Fruit fly (Drosophila melanogaster) whole organism, embryonic: ENCODE measurements around the gene ND-39.

ENCODE experiments used
- Adf1 ChIP-seq: fragments of 200-800 bp; sonication (Bioruptor generic); IDR thresholded peaks from 2 replicates; pipeline ENCODE4 v1.3.6; 2022; ENCODE audit warnings: missing biosample characterization, missing genetic modification characterization
- Asciz ChIP-seq: fragments of 200-800 bp; sonication (Bioruptor generic); optimal IDR thresholded peaks from 2 replicates; lab custom pipeline; 2017; ENCODE audit warnings: missing biosample characterization, mild to moderate bottlenecking, missing genetic modification characterization, missing genetic modification reagents
- Atf-2 ChIP-seq: fragments of 200-800 bp; sonication (Bioruptor generic); optimal IDR thresholded peaks from 2 replicates; lab custom pipeline; 2016; ENCODE audit warnings: missing biosample characterization, missing genetic modification characterization
- Atf3 ChIP-seq: fragments of 200-800 bp; sonication (Bioruptor generic); optimal IDR thresholded peaks from 3 replicates; lab custom pipeline; 2016; ENCODE audit warnings: missing biosample characterization, missing genetic modification characterization
- CG10543 ChIP-seq: fragments of 200-800 bp; sonication (Bioruptor generic); optimal IDR thresholded peaks from 3 replicates; lab custom pipeline; 2017; ENCODE audit warnings: missing biosample characterization, mild to moderate bottlenecking, missing genetic modification characterization, moderate library complexity
- CG11560 ChIP-seq: fragments of 200-800 bp; sonication (Bioruptor generic); IDR thresholded peaks from 3 replicates; pipeline ENCODE4 v1.3.6; 2022; ENCODE audit warnings: missing biosample characterization, missing genetic modification characterization
- CG14441 ChIP-seq: fragments of 200-800 bp; sonication (Bioruptor generic); IDR thresholded peaks from 2 replicates; pipeline ENCODE4 v1.3.6; 2022; ENCODE audit warnings: missing biosample characterization, missing genetic modification characterization
- CG1602 ChIP-seq: fragments of 200-800 bp; sonication (Bioruptor generic); optimal IDR thresholded peaks from 3 replicates; lab custom pipeline; 2016; ENCODE audit warnings: missing biosample characterization, missing genetic modification characterization
- CG16815 ChIP-seq: fragments of 200-800 bp; sonication (Bioruptor generic); optimal IDR thresholded peaks from 3 replicates; lab custom pipeline; 2017; ENCODE audit warnings: missing biosample characterization, mild to moderate bottlenecking, missing genetic modification characterization
- CG2120 ChIP-seq: fragments of 200-800 bp; sonication (Bioruptor generic); optimal IDR thresholded peaks from 3 replicates; lab custom pipeline; 2016; ENCODE audit warnings: missing biosample characterization, missing genetic modification characterization
- CG2202 ChIP-seq: fragments of 200-800 bp; sonication (Bioruptor generic); optimal IDR thresholded peaks from 2 replicates; lab custom pipeline; 2018; ENCODE audit warnings: missing biosample characterization, mild to moderate bottlenecking, missing genetic modification characterization
- CG3065 ChIP-seq: fragments of 200-800 bp; sonication (Bioruptor generic); optimal IDR thresholded peaks from 2 replicates; lab custom pipeline; 2016; ENCODE audit warnings: missing biosample characterization, missing genetic modification characterization
- CG3163 ChIP-seq: fragments of 200-800 bp; sonication (Bioruptor generic); optimal IDR thresholded peaks from 3 replicates; lab custom pipeline; 2016; ENCODE audit warnings: missing biosample characterization, missing genetic modification characterization
- CG3838 ChIP-seq: fragments of 200-800 bp; sonication (Bioruptor generic); optimal IDR thresholded peaks from 3 replicates; lab custom pipeline; 2016; ENCODE audit warnings: missing biosample characterization, missing genetic modification characterization
- CG42726 ChIP-seq: fragments of 200-800 bp; sonication (Bioruptor generic); IDR thresholded peaks from 2 replicates; pipeline ENCODE4 v1.3.6; 2022; ENCODE audit warnings: missing biosample characterization, missing genetic modification characterization; ENCODE audit not compliant: partially characterized antibody
- CG6683 ChIP-seq: fragments of 200-800 bp; sonication (Bioruptor generic); optimal IDR thresholded peaks from 2 replicates; lab custom pipeline; 2017; ENCODE audit warnings: missing biosample characterization, mild to moderate bottlenecking, missing genetic modification characterization, missing genetic modification reagents
- CG8281 ChIP-seq: fragments of 200-800 bp; sonication (Bioruptor generic); optimal IDR thresholded peaks from 2 replicates; lab custom pipeline; 2018; ENCODE audit warnings: missing biosample characterization, mild to moderate bottlenecking, missing genetic modification characterization, moderate library complexity
- CG8388 ChIP-seq: fragments of 200-800 bp; sonication (Bioruptor generic); optimal IDR thresholded peaks from 2 replicates; lab custom pipeline; 2019; ENCODE audit warnings: missing biosample characterization, mild to moderate bottlenecking, missing genetic modification characterization, moderate library complexity
- CG9817 ChIP-seq: fragments of 200-800 bp; sonication (Bioruptor generic); optimal IDR thresholded peaks from 2 replicates; lab custom pipeline; 2018; ENCODE audit warnings: missing biosample characterization, mild to moderate bottlenecking, missing genetic modification characterization, moderate library complexity
- Dfd ChIP-seq, 2 experiments: fragments of >200 bp; optimal IDR thresholded peaks; 2 replicates each; lab custom pipeline; 2017; ENCODE audit warnings: missing biosample characterization in 2 of 2, missing genetic modification characterization in 2 of 2
- Doc2 ChIP-seq: fragments of 200-800 bp; sonication (Bioruptor generic); IDR thresholded peaks from 2 replicates; pipeline ENCODE4 v1.3.6; 2022; ENCODE audit warnings: missing biosample characterization, missing genetic modification characterization
- Hr78 ChIP-seq, 2 experiments: fragments of 200-800 bp in 1 of 2; fragments of >200 bp in 1 of 2; sonication (Bioruptor generic) in 1 of 2; optimal IDR thresholded peaks; 2 replicates each; lab custom pipeline; 2017 to 2019; ENCODE audit warnings: missing biosample characterization in 2 of 2, missing genetic modification characterization in 2 of 2, mild to moderate bottlenecking in 1 of 2, moderate library complexity in 1 of 2
- Max ChIP-seq: fragments of 200-800 bp; sonication (Bioruptor generic); optimal IDR thresholded peaks from 2 replicates; lab custom pipeline; 2016; ENCODE audit warnings: missing biosample characterization, mild to moderate bottlenecking, missing genetic modification characterization
- Nf-YB ChIP-seq: fragments of 200-800 bp; sonication (Bioruptor generic); optimal IDR thresholded peaks from 3 replicates; lab custom pipeline; 2019; ENCODE audit warnings: missing biosample characterization, mild to moderate bottlenecking, missing genetic modification characterization, moderate library complexity
- Nf-YC ChIP-seq: fragments of 200-800 bp; optimal IDR thresholded peaks from 3 replicates; lab custom pipeline; 2019; ENCODE audit warnings: missing biosample characterization, mild to moderate bottlenecking, missing genetic modification characterization, moderate library complexity
- Opbp ChIP-seq: fragments of 200-800 bp; sonication (Bioruptor generic); IDR thresholded peaks from 3 replicates; pipeline ENCODE4 v1.3.6; 2022; ENCODE audit warnings: missing biosample characterization, missing genetic modification characterization; ENCODE audit not compliant: partially characterized antibody
- Scr ChIP-seq: fragments of 200-800 bp; sonication (Bioruptor generic); IDR thresholded peaks from 2 replicates; pipeline ENCODE4 v1.3.6; 2022; ENCODE audit warnings: missing biosample characterization, missing genetic modification characterization; ENCODE audit not compliant: partially characterized antibody
- Ssrp ChIP-seq: fragments of 200-800 bp; sonication (Bioruptor generic); optimal IDR thresholded peaks from 2 replicates; lab custom pipeline; 2018; ENCODE audit warnings: missing biosample characterization, mild to moderate bottlenecking, missing genetic modification characterization, moderate library complexity
- ase ChIP-seq: fragments of 200-800 bp; sonication (Bioruptor generic); IDR thresholded peaks from 3 replicates; pipeline ENCODE4 v1.3.6; 2022; ENCODE audit warnings: missing biosample characterization, missing genetic modification characterization
- ato ChIP-seq: fragments of 200-800 bp; sonication (Bioruptor generic); IDR thresholded peaks from 2 replicates; pipeline ENCODE4 v1.3.6; 2022; ENCODE audit warnings: missing biosample characterization, missing genetic modification characterization; ENCODE audit not compliant: partially characterized antibody
- cad ChIP-seq: fragments of >200 bp; optimal IDR thresholded peaks from 2 replicates; lab custom pipeline; 2017; ENCODE audit warnings: missing biosample characterization, missing genetic modification characterization
- cato ChIP-seq: fragments of 200-800 bp; sonication (Bioruptor generic); optimal IDR thresholded peaks from 2 replicates; lab custom pipeline; 2016; ENCODE audit warnings: missing biosample characterization, missing genetic modification characterization, borderline replicate concordance
- cg ChIP-seq: fragments of 200-800 bp; sonication (Bioruptor generic); optimal IDR thresholded peaks from 3 replicates; lab custom pipeline; 2019; ENCODE audit warnings: missing biosample characterization, mild to moderate bottlenecking, missing genetic modification characterization, moderate library complexity
- crp ChIP-seq, 2 experiments: fragments of 200-800 bp; sonication (Bioruptor generic); optimal IDR thresholded peaks; 2 replicates in 1 of 2; 3 replicates in 1 of 2; lab custom pipeline; 2017; ENCODE audit warnings: missing biosample characterization in 2 of 2, missing genetic modification characterization in 2 of 2, mild to moderate bottlenecking in 1 of 2, moderate library complexity in 1 of 2
- eve ChIP-seq, 2 experiments: fragments of >200 bp; optimal IDR thresholded peaks; 2 replicates each; lab custom pipeline; 2017; ENCODE audit warnings: missing biosample characterization in 2 of 2, missing genetic modification characterization in 2 of 2
- ewg ChIP-seq: fragments of 200-800 bp; sonication (Bioruptor generic); optimal IDR thresholded peaks from 3 replicates; lab custom pipeline; 2017; ENCODE audit warnings: mild to moderate bottlenecking, missing biosample characterization, missing genetic modification reagents, missing genetic modification characterization
- exex ChIP-seq: fragments of 200-800 bp; sonication (Bioruptor generic); optimal IDR thresholded peaks from 4 replicates; lab custom pipeline; 2018; ENCODE audit warnings: missing biosample characterization, mild to moderate bottlenecking, missing genetic modification characterization, moderate library complexity
- gcm ChIP-seq: fragments of 200-800 bp; sonication (Bioruptor generic); optimal IDR thresholded peaks from 2 replicates; lab custom pipeline; 2019; ENCODE audit warnings: missing biosample characterization, mild to moderate bottlenecking, missing genetic modification characterization, moderate library complexity
- ham ChIP-seq: fragments of 200-800 bp; sonication (Bioruptor generic); IDR thresholded peaks from 2 replicates; pipeline ENCODE4 v1.3.6; 2022; ENCODE audit warnings: missing biosample characterization, missing genetic modification characterization
- nau ChIP-seq: fragments of 200-800 bp; sonication (Bioruptor generic); optimal IDR thresholded peaks from 3 replicates; lab custom pipeline; 2017; ENCODE audit warnings: missing biosample characterization, mild to moderate bottlenecking, missing genetic modification characterization, missing genetic modification reagents
- nerfin-2 ChIP-seq: fragments of 200-800 bp; sonication (Bioruptor generic); IDR thresholded peaks from 2 replicates; pipeline ENCODE4 v1.3.6; 2022; ENCODE audit warnings: missing biosample characterization, missing genetic modification characterization; ENCODE audit not compliant: partially characterized antibody
- repo ChIP-seq: fragments of 200-800 bp; sonication (Bioruptor generic); optimal IDR thresholded peaks from 2 replicates; lab custom pipeline; 2016; ENCODE audit warnings: missing biosample characterization, missing genetic modification characterization
- shn ChIP-seq: fragments of 200-800 bp; sonication (Bioruptor generic); optimal IDR thresholded peaks from 3 replicates; lab custom pipeline; 2016; ENCODE audit warnings: missing biosample characterization, missing genetic modification characterization
- stc ChIP-seq: fragments of 200-800 bp; sonication (Bioruptor generic); IDR thresholded peaks from 2 replicates; pipeline ENCODE4 v1.3.6; 2022; ENCODE audit warnings: missing biosample characterization, missing genetic modification characterization
- usp ChIP-seq: fragments of >200 bp; optimal IDR thresholded peaks from 2 replicates; lab custom pipeline; 2017; ENCODE audit warnings: missing biosample characterization, missing genetic modification characterization
- z ChIP-seq: fragments of 200-800 bp; sonication (Bioruptor generic); IDR thresholded peaks from 3 replicates; pipeline ENCODE4 v1.3.6; 2022; ENCODE audit warnings: missing biosample characterization, missing genetic modification characterization
- zen2 ChIP-seq: fragments of 200-800 bp; sonication (Bioruptor generic); IDR thresholded peaks from 3 replicates; pipeline ENCODE4 v1.3.6; 2022; ENCODE audit warnings: missing biosample characterization, missing genetic modification characterization; ENCODE audit not compliant: partially characterized antibody

Gene ND-39

DNA sequence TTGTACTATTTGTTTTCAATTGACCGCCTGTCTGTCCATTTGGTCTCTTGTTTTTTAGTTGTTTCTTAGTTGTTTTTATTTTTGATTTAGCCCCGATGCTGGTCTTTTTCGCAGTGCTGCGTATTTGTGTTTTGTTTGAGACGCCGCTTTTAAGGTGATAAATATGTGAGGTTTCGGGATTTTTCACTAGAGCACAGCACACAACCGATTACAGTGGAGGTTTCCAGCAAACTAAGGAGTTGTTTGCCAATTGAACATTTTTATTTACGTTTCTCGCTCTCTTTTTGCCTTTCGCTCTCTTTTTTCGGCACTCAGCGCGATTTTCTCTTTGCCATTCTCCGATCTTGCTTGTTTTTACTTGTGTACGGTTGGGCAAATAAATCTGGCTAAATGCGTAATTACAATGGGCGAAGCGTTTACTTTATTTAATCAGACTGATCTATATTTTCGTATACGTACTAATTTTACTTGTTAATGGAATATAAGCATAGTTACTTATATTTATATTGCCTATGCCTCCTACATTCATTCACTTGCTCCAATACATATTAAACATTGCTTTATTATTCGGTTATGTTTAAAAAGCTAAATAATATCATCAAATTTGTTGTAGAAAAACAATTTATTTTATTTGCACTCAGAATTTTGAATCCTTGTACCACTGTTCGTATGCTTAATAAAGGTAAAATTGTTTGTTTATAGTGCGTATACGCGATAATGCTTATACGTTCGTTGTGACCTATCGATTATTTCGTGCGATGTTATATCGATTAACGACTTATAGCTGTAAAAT, 48.5 kb downstream of the ND-39 start, which contains the start of gene Rcd2 (continued):
- peak; percentile 77 for TF ChIP-seq nerfin-2
- peak; percentile 93 for TF ChIP-seq CG3163 (GFP tag; lab: Kevin White, UChicago)
- no peak for TF ChIP-seq Max
- TF ChIP-seq CG3838 (GFP tag; lab: Kevin White, UChicago): peak; percentile 85
- TF ChIP-seq Hr78 (GFP tag; optimal IDR thresholded peaks at IDR 0.05; lab: Kevin White, UChicago): peak in 1 of 2 experiments; percentile 99
- peak in 1 of 2 experiments; percentile 4 for TF ChIP-seq crp (GFP tag; optimal IDR thresholded peaks at IDR 0.05; lab: Kevin White, UChicago)
- no peak for TF ChIP-seq z (GFP tag; lab: Robert Waterston, UW)
- peak; percentile 76 for TF ChIP-seq CG9817 (tag; lab: Kevin White, UChicago)
- peak; percentile 61 for TF ChIP-seq CG8281 (tag; lab: Kevin White, UChicago)
- TF ChIP-seq CG14441 (GFP tag; lab: Robert Waterston, UW): peak; percentile 80
- TF ChIP-seq eve (GFP tag; optimal IDR thresholded peaks at IDR 0.05; lab: Kevin White, UChicago): peak in 1 of 2 experiments; percentile 47
- TF ChIP-seq shn: peak; percentile 1
- peak; percentile 93 for TF ChIP-seq zen2 (GFP tag; lab: Robert Waterston, UW)
- TF ChIP-seq ham (GFP tag; lab: Robert Waterston, UW): no peak
- no peak for TF ChIP-seq cad (GFP tag; lab: Kevin White, UChicago)
- TF ChIP-seq stc: peak; percentile 83
- TF ChIP-seq CG3065 (GFP tag; lab: Kevin White, UChicago): no peak
- no peak for TF ChIP-seq cato (GFP tag; lab: Kevin White, UChicago)
- no peak for TF ChIP-seq ewg (GFP tag; lab: Kevin White, UChicago)
- peak; percentile 81 for TF ChIP-seq nau (GFP tag; lab: Kevin White, UChicago)
- TF ChIP-seq Opbp (GFP tag; lab: Robert Waterston, UW): peak; percentile 89; the same call in 2 of the 3 replicates
- TF ChIP-seq Atf3 (GFP tag; lab: Kevin White, UChicago): peak; percentile 17
- TF ChIP-seq CG6683 (GFP tag; lab: Kevin White, UChicago): peak; percentile 88
- TF ChIP-seq cg (GFP tag; lab: Kevin White, UChicago): no peak
- peak; percentile 72 for TF ChIP-seq Nf-YB (GFP tag; lab: Kevin White, UChicago)
- peak; percentile 91 for TF ChIP-seq CG2120
- peak; percentile 15 for TF ChIP-seq CG2202 (tag; lab: Kevin White, UChicago)
- peak; percentile 79 for TF ChIP-seq ato (GFP tag; lab: Robert Waterston, UW)
- peak; percentile 86 for TF ChIP-seq Nf-YC (tag; lab: Kevin White, UChicago)
- TF ChIP-seq Dfd (GFP tag; optimal IDR thresholded peaks at IDR 0.05; lab: Kevin White, UChicago): no peak
- TF ChIP-seq CG16815 (GFP tag; lab: Kevin White, UChicago): peak; percentile 21
- peak; percentile 89; the same call in 1 of the 2 replicates for TF ChIP-seq CG42726 (GFP tag; lab: Robert Waterston, UW)
- peak; percentile 35 for TF ChIP-seq CG1602
- TF ChIP-seq ase (GFP tag; lab: Robert Waterston, UW): peak; percentile 55; the same call in 1 of the 3 replicates
- peak; percentile 85 for TF ChIP-seq exex
- TF ChIP-seq CG10543 (GFP tag; lab: Kevin White, UChicago): peak; percentile 93
- peak; percentile 89 for TF ChIP-seq Scr (GFP tag; lab: Robert Waterston, UW)
- TF ChIP-seq CG11560 (tag; lab: Robert Waterston, UW): 0 out of 3 replicates have a peak, but pooled peaks have one; percentile 41
- TF ChIP-seq gcm (GFP tag; lab: Kevin White, UChicago): peak; percentile 83
- peak; percentile 50; the same call in 1 of the 2 replicates for TF ChIP-seq Adf1
- peak; percentile 52 for TF ChIP-seq Ssrp
- TF ChIP-seq Doc2 (GFP tag; lab: Robert Waterston, UW): no peak
- TF ChIP-seq repo: no peak
- no peak for TF ChIP-seq usp (GFP tag; lab: Kevin White, UChicago)
- TF ChIP-seq Atf-2: peak; percentile 22
- TF ChIP-seq Asciz (GFP tag; lab: Kevin White, UChicago): peak; percentile 91
- peak; percentile 67 for TF ChIP-seq CG8388
